Worm (Caenorhabditis elegans) whole organism, L4/young adult: ENCODE measurements around the gene C14C10.10.

Experiments used
- W03F9.2 ChIP-seq: fragments of 150-350 bp; optimal IDR thresholded peaks from 2 replicates; lab custom pipeline; 2014; ENCODE audit warnings: missing biosample characterization, missing genetic modification characterization
- him-1 ChIP-seq: sonication (generic microtip); optimal IDR thresholded peaks from 2 replicates; lab custom pipeline; 2016; ENCODE audit warnings: missing genotype, missing genetic modification reagents, missing genetic modification characterization, missing compliant biosample characterization

- no peak for TF ChIP-seq him-1 (tag; lab: Kevin White, UChicago)
- no peak for TF ChIP-seq W03F9.2 (tag; lab: Kevin White, UChicago)
Measured at ce11 chrV:12552671-12553212, 46.2 kb downstream of the C14C10.10 start, which contains the start of gene F45D3.4.
